Worm (Caenorhabditis elegans) whole organism, L1 larva: Measurements from ENCODE around the gene Y57G11C.8.

Experiments used
- C04F5.9 ChIP-seq: sonication (generic microtip); optimal IDR thresholded peaks from 2 replicates; lab custom pipeline; 2016; ENCODE audit warnings: missing genetic modification characterization, missing compliant biosample characterization
- C16A3.4 ChIP-seq: fragments of 150-350 bp; optimal IDR thresholded peaks from 2 replicates; lab custom pipeline; 2014; ENCODE audit warnings: missing biosample characterization, missing genetic modification characterization
- C34B4.2 ChIP-seq: sonication (generic microtip); optimal IDR thresholded peaks from 2 replicates; lab custom pipeline; 2017; ENCODE audit warnings: mild to moderate bottlenecking, missing genetic modification characterization, missing compliant biosample characterization
- F16B12.6 ChIP-seq: fragments of 150-350 bp; optimal IDR thresholded peaks from 2 replicates; lab custom pipeline; 2014; ENCODE audit warnings: missing biosample characterization, missing genetic modification characterization
- ama-1 ChIP-seq: fragments of 150-350 bp; optimal IDR thresholded peaks from 2 replicates; lab custom pipeline; 2014
- ceh-8 ChIP-seq: fragments of 200-800 bp; sonication (Bioruptor generic); optimal IDR thresholded peaks from 2 replicates; lab custom pipeline; 2018; ENCODE audit warnings: mild to moderate bottlenecking, missing genetic modification characterization, moderate library complexity, missing compliant biosample characterization
- ceh-82 ChIP-seq, 3 experiments: fragments of 150-350 bp in 1 of 3; sonication (generic microtip) in 2 of 3; optimal IDR thresholded peaks; 2 replicates each; lab custom pipeline; 2014 to 2017; ENCODE audit warnings: missing biosample characterization in 3 of 3, missing genetic modification characterization in 3 of 3
- ceh-88 ChIP-seq: fragments of 200-800 bp; sonication (Bioruptor generic); IDR thresholded peaks from 2 replicates; pipeline ENCODE4 v1.3.6; 2022; ENCODE audit warnings: missing genetic modification characterization, missing compliant biosample characterization
- ceh-90 ChIP-seq: sonication (generic microtip); optimal IDR thresholded peaks from 2 replicates; lab custom pipeline; 2016; ENCODE audit warnings: missing genetic modification characterization, missing compliant biosample characterization
- ces-1 ChIP-seq: fragments of 150-350 bp; optimal IDR thresholded peaks from 2 replicates; lab custom pipeline; 2014; ENCODE audit warnings: missing biosample characterization, missing genetic modification reagents, missing genetic modification characterization
- efl-1 ChIP-seq, 4 experiments: fragments of 150-350 bp; optimal IDR thresholded peaks in 3 of 4; peaks in 1 of 4; 1 replicate in 1 of 4; 2 replicates in 3 of 4; lab custom pipeline; 2014; ENCODE audit warnings: missing biosample characterization in 2 of 4, missing genetic modification characterization in 2 of 4, missing genetic modification reagents in 2 of 4
- elt-2 ChIP-seq: sonication (generic microtip); optimal IDR thresholded peaks from 2 replicates; lab custom pipeline; 2016; ENCODE audit warnings: missing genetic modification characterization, mild to moderate bottlenecking, inconsistent platforms, missing compliant biosample characterization, missing genetic modification reagents
- fkh-10 ChIP-seq: sonication (generic microtip); optimal IDR thresholded peaks from 2 replicates; lab custom pipeline; 2017; ENCODE audit warnings: missing biosample characterization, missing genetic modification reagents, missing genetic modification characterization
- fos-1 ChIP-seq: fragments of 150-350 bp; optimal IDR thresholded peaks from 2 replicates; lab custom pipeline; 2014; ENCODE audit warnings: missing biosample characterization, missing genetic modification characterization
- hlh-4 ChIP-seq: sonication (generic microtip); optimal IDR thresholded peaks from 2 replicates; lab custom pipeline; 2016; ENCODE audit warnings: mild to moderate bottlenecking, missing genetic modification characterization, missing compliant biosample characterization
- lin-14 ChIP-seq: fragments of 200-800 bp; sonication (Bioruptor generic); optimal IDR thresholded peaks from 2 replicates; lab custom pipeline; 2018; ENCODE audit warnings: mild to moderate bottlenecking, missing genetic modification characterization, moderate library complexity, missing compliant biosample characterization
- lin-35 ChIP-seq, 2 experiments: fragments of 150-350 bp; optimal IDR thresholded peaks; 2 replicates each; lab custom pipeline; 2014; ENCODE audit warnings: missing biosample characterization in 2 of 2, missing genetic modification characterization in 2 of 2, missing genetic modification reagents in 2 of 2
- lir-3 ChIP-seq: sonication (generic microtip); optimal IDR thresholded peaks from 2 replicates; lab custom pipeline; 2016; ENCODE audit warnings: mild to moderate bottlenecking, missing genetic modification characterization, moderate library complexity, missing compliant biosample characterization; ENCODE audit not compliant: poor library complexity
- lsy-2 ChIP-seq, 2 experiments: fragments of 150-350 bp; optimal IDR thresholded peaks; 2 replicates each; lab custom pipeline; 2014; ENCODE audit warnings: missing biosample characterization in 2 of 2, missing genetic modification characterization in 2 of 2
- mab-9 ChIP-seq: fragments of 200-800 bp; sonication (Bioruptor generic); IDR thresholded peaks from 2 replicates; pipeline ENCODE4 v1.3.6; 2022; ENCODE audit warnings: missing genetic modification reagents, missing genetic modification characterization, missing compliant biosample characterization
- mep-1 ChIP-seq: fragments of 150-350 bp; optimal IDR thresholded peaks from 2 replicates; lab custom pipeline; 2014; ENCODE audit warnings: missing biosample characterization, missing genetic modification characterization
- nhr-11 ChIP-seq: fragments of 150-350 bp; optimal IDR thresholded peaks from 2 replicates; lab custom pipeline; 2014; ENCODE audit warnings: missing biosample characterization, missing genetic modification characterization
- nhr-12 ChIP-seq: sonication (generic microtip); optimal IDR thresholded peaks from 2 replicates; lab custom pipeline; 2017; ENCODE audit warnings: missing biosample characterization, missing genetic modification characterization
- nhr-19 ChIP-seq: fragments of 200-800 bp; sonication (Bioruptor generic); conservative IDR thresholded peaks from 2 replicates; pipeline ENCODE4 v1.3.6; 2022; ENCODE audit warnings: missing genetic modification characterization, missing compliant biosample characterization
- nhr-237 ChIP-seq: fragments of 150-350 bp; optimal IDR thresholded peaks from 2 replicates; lab custom pipeline; 2014; ENCODE audit warnings: missing biosample characterization, missing genetic modification characterization
- nhr-28 ChIP-seq: fragments of 150-350 bp; optimal IDR thresholded peaks from 2 replicates; lab custom pipeline; 2014; ENCODE audit warnings: missing biosample characterization, missing genetic modification characterization
- nhr-76 ChIP-seq: sonication (generic microtip); optimal IDR thresholded peaks from 2 replicates; lab custom pipeline; 2017; ENCODE audit warnings: missing biosample characterization, missing genetic modification characterization
- nhr-77 ChIP-seq: fragments of 150-350 bp; optimal IDR thresholded peaks from 2 replicates; lab custom pipeline; 2014; ENCODE audit warnings: missing biosample characterization, missing genetic modification characterization
- nhr-85 ChIP-seq: sonication (generic microtip); peaks from one replicate; lab custom pipeline; 2016; ENCODE audit warnings: missing genetic modification characterization, inconsistent platforms, missing compliant biosample characterization
- pqm-1 ChIP-seq: sonication (generic microtip); optimal IDR thresholded peaks from 3 replicates; lab custom pipeline; 2017; ENCODE audit warnings: missing biosample characterization, missing genetic modification characterization
- skn-1 ChIP-seq: fragments of 150-350 bp; optimal IDR thresholded peaks from 2 replicates; lab custom pipeline; 2014; ENCODE audit warnings: missing biosample characterization, missing genetic modification characterization
- sup-37 ChIP-seq: fragments of 200-800 bp; sonication (Bioruptor generic); optimal IDR thresholded peaks from 2 replicates; lab custom pipeline; 2018; ENCODE audit warnings: mild to moderate bottlenecking, missing genetic modification characterization, missing compliant biosample characterization
- tbx-2 ChIP-seq: sonication (generic microtip); optimal IDR thresholded peaks from 2 replicates; lab custom pipeline; 2016; ENCODE audit warnings: missing genetic modification characterization, missing compliant biosample characterization
- unc-130 ChIP-seq: fragments of 150-350 bp; optimal IDR thresholded peaks from 2 replicates; lab custom pipeline; 2017; ENCODE audit warnings: missing biosample characterization, missing genetic modification characterization, inconsistent platforms
- unc-30 ChIP-seq: sonication (generic microtip); optimal IDR thresholded peaks from 2 replicates; lab custom pipeline; 2017; ENCODE audit warnings: missing biosample characterization, missing genetic modification characterization
- unc-62 ChIP-seq: fragments of 150-350 bp; optimal IDR thresholded peaks from 2 replicates; lab custom pipeline; 2014; ENCODE audit warnings: missing biosample characterization, missing genetic modification reagents, missing genetic modification characterization
- unc-86 ChIP-seq: sonication (generic microtip); optimal IDR thresholded peaks from 2 replicates; lab custom pipeline; 2016; ENCODE audit warnings: missing genetic modification characterization, missing compliant biosample characterization
- vab-15 ChIP-seq: sonication (generic microtip); optimal IDR thresholded peaks from 2 replicates; lab custom pipeline; 2017; ENCODE audit warnings: missing genotype, mild to moderate bottlenecking, missing genetic modification characterization, missing compliant biosample characterization
- xbp-1 ChIP-seq: sonication (generic microtip); optimal IDR thresholded peaks from 2 replicates; lab custom pipeline; 2016; ENCODE audit warnings: missing genetic modification characterization, missing compliant biosample characterization
- ztf-4 ChIP-seq: fragments of 150-350 bp; optimal IDR thresholded peaks from 2 replicates; lab custom pipeline; 2014; ENCODE audit warnings: missing biosample characterization, missing genetic modification characterization

Y57G11C.8 gene

ce11 chrIV:14797354-14797753 is 15.7 kb downstream of the Y57G11C.8 start, which contains the start of the genes Y57G11C.1147 and nuo-3 (continued):
- TF ChIP-seq fkh-10 (GFP tag; lab: Kevin White, UChicago) (no peak), mep-1 (tag; lab: Kevin White, UChicago) (no peak), hlh-4 (tag; lab: Kevin White, UChicago) (no peak), vab-15 (tag; lab: Kevin White, UChicago) (no peak), lin-35 (GFP tag; optimal IDR thresholded peaks at IDR 0.05; lab: Kevin White, UChicago) (peak; percentile 38 to 60), elt-2 (tag; lab: Kevin White, UChicago) (no peak), nhr-77 (no peak), nhr-11 (tag; lab: Kevin White, UChicago) (no peak), nhr-28 (tag; lab: Kevin White, UChicago) (no peak), ceh-82 (tag; optimal IDR thresholded peaks at IDR 0.05; lab: Kevin White, UChicago) (peak in 1 of 3 experiments; percentile 49), nhr-19 (GFP tag; lab: Robert Waterston, UW) (no peak), ama-1 (no peak), nhr-12 (tag; lab: Kevin White, UChicago) (no peak), tbx-2 (tag; lab: Kevin White, UChicago) (no peak), F16B12.6 (tag; lab: Kevin White, UChicago) (no peak), ces-1 (GFP tag; lab: Kevin White, UChicago) (no peak), xbp-1 (no peak), nhr-76 (tag; lab: Kevin White, UChicago) (no peak), unc-62 (GFP tag; lab: Kevin White, UChicago) (no peak), unc-130 (no peak), lir-3 (no peak), efl-1 (optimal IDR thresholded peaks at IDR 0.05; lab: Kevin White, UChicago) (peak; percentile 27 to 50), efl-1 (GFP tag; optimal IDR thresholded peaks at IDR 0.05 in 1 of 2; lab: Kevin White, UChicago) (peak; percentile 19 to 89), nhr-85 (no peak), skn-1 (tag; lab: Kevin White, UChicago) (peak; percentile 62), lin-14 (no peak), nhr-237 (tag; lab: Kevin White, UChicago) (no peak), sup-37 (GFP tag; lab: Kevin White, UChicago) (no peak), ceh-8 (GFP tag; lab: Kevin White, UChicago) (no peak), unc-30 (tag; lab: Kevin White, UChicago) (no peak), lsy-2 (tag; optimal IDR thresholded peaks at IDR 0.05; lab: Kevin White, UChicago) (peak; percentile 18 to 61)

ce11 chrIV:14797849-14798248 is 16.2 kb downstream of the Y57G11C.8 start, which contains the start of gene arl-8:
TSS of gene arl-8 (plus strand) at chrIV:14798149.
- TF ChIP-seq pqm-1 (tag; lab: Kevin White, UChicago) (no peak), fos-1 (tag; lab: Kevin White, UChicago) (no peak), C04F5.9 (tag; lab: Kevin White, UChicago) (no peak), ztf-4 (no peak), mab-9 (GFP tag; lab: Robert Waterston, UW) (no peak), C34B4.2 (tag; lab: Kevin White, UChicago) (no peak), ceh-88 (no peak), nhr-28 (tag; lab: Kevin White, UChicago) (no peak), lin-14 (no peak), C16A3.4 (tag; lab: Kevin White, UChicago) (no peak)

- TF ChIP-seq ama-1: peak; percentile 4
- no peak for TF ChIP-seq unc-86 (tag; lab: Kevin White, UChicago)
- no peak for TF ChIP-seq ceh-90
- TF ChIP-seq fkh-10 (GFP tag; lab: Kevin White, UChicago): no peak
Measured at ce11 chrIV:14799186-14799585, 17.5 kb downstream of the Y57G11C.8 start, which contains the start of gene Y57G11C.14. TSS of gene Y57G11C.14 (plus strand) at chrIV:14799311.
